Worm (Caenorhabditis elegans) whole organism, L4/young adult: Measurements from ENCODE around the gene got-1.2.

Experiments used
- W03F9.2 ChIP-seq: fragments of 150-350 bp; optimal IDR thresholded peaks from 2 replicates; lab custom pipeline; 2014; ENCODE audit warnings: missing biosample characterization, missing genetic modification characterization
- dao-5 ChIP-seq: sonication (generic microtip); optimal IDR thresholded peaks from 2 replicates; lab custom pipeline; 2016; ENCODE audit warnings: missing genotype, missing genetic modification characterization, moderate library complexity, missing compliant biosample characterization
- him-1 ChIP-seq: sonication (generic microtip); optimal IDR thresholded peaks from 2 replicates; lab custom pipeline; 2016; ENCODE audit warnings: missing genotype, missing genetic modification reagents, missing genetic modification characterization, missing compliant biosample characterization

ce11 chrX:16808526-16808925 lies 15.6 kb upstream of the got-1.2 start:
- TF ChIP-seq him-1 (tag; lab: Kevin White, UChicago): no peak
- TF ChIP-seq dao-5: no peak
- TF ChIP-seq W03F9.2 (tag; lab: Kevin White, UChicago): no peak
